Worm (Caenorhabditis elegans): ENCODE results near the gene gars-1.

- TF ChIP-seq ceh-36 (tag; optimal IDR thresholded peaks at IDR 0.05) (no peak), ama-1 (optimal IDR thresholded peaks at IDR 0.05) (no peak), pes-1 (GFP tag; IDR thresholded peaks at IDR 0.05) (no peak), tbx-37 (GFP tag; conservative IDR thresholded peaks at IDR 0.05) (no peak), flt-1 (GFP tag; IDR thresholded peaks at IDR 0.05) (no peak), ceh-13 (GFP tag; optimal IDR thresholded peaks at IDR 0.05) (no peak), hmg-4 (GFP tag; optimal IDR thresholded peaks at IDR 0.05) (no peak), F13C5.2 (tag; optimal IDR thresholded peaks at IDR 0.05) (no peak), tbx-11 (GFP tag; IDR thresholded peaks at IDR 0.05) (no peak), B0310.2 (tag; optimal IDR thresholded peaks at IDR 0.05) (no peak), scrt-1 (GFP tag; IDR thresholded peaks at IDR 0.05) (no peak)
Measured at ce11 chrIII:5125759-5126158, 37.7 kb downstream of the gars-1 start.
